Fruit fly (Drosophila melanogaster) whole organism, prepupa: Measurements from ENCODE around the gene CG5126.

ENCODE experiments used
- Blimp-1 ChIP-seq: fragments of 200-800 bp; sonication (Bioruptor generic); optimal IDR thresholded peaks from 3 replicates; lab custom pipeline; 2017; ENCODE audit warnings: missing biosample characterization, missing genetic modification characterization, mild to moderate bottlenecking, moderate library complexity, missing genetic modification reagents
- CG10669 ChIP-seq: fragments of 200-800 bp; sonication (Bioruptor generic); optimal IDR thresholded peaks from 3 replicates; lab custom pipeline; 2018; ENCODE audit warnings: missing biosample characterization, mild to moderate bottlenecking, missing genetic modification characterization, moderate library complexity
- CG31627 ChIP-seq: fragments of 200-800 bp; sonication (Bioruptor generic); optimal IDR thresholded peaks from 3 replicates; lab custom pipeline; 2016; ENCODE audit warnings: missing biosample characterization, missing genetic modification characterization
- CG6163 ChIP-seq: fragments of 200-800 bp; sonication (Bioruptor generic); IDR thresholded peaks from 3 replicates; pipeline ENCODE4 v1.3.6; 2022; ENCODE audit warnings: missing biosample characterization, missing genetic modification characterization
- CG9139 ChIP-seq: fragments of 200-800 bp; sonication (Bioruptor generic); optimal IDR thresholded peaks from 3 replicates; lab custom pipeline; 2017; ENCODE audit warnings: missing biosample characterization, mild to moderate bottlenecking, missing genetic modification characterization
- Ets21C ChIP-seq: fragments of 200-800 bp; sonication (Bioruptor generic); optimal IDR thresholded peaks from 3 replicates; lab custom pipeline; 2016; ENCODE audit warnings: missing biosample characterization, missing genetic modification characterization
- Hr38 ChIP-seq: sonication (Bioruptor generic); optimal IDR thresholded peaks from 2 replicates; lab custom pipeline; 2016; ENCODE audit warnings: missing biosample characterization, missing genetic modification characterization
- Lpt ChIP-seq: fragments of 200-800 bp; sonication (Bioruptor generic); optimal IDR thresholded peaks from 3 replicates; lab custom pipeline; 2016; ENCODE audit warnings: missing biosample characterization, missing genetic modification characterization
- achi ChIP-seq: fragments of 200-800 bp; sonication (Bioruptor generic); optimal IDR thresholded peaks from 3 replicates; lab custom pipeline; 2016; ENCODE audit warnings: missing biosample characterization, missing genetic modification characterization
- acj6 ChIP-seq: fragments of 200-800 bp; sonication (Bioruptor generic); optimal IDR thresholded peaks from 3 replicates; lab custom pipeline; 2016; ENCODE audit warnings: missing biosample characterization, missing genetic modification characterization
- eg ChIP-seq: fragments of 200-800 bp; sonication (Bioruptor generic); IDR thresholded peaks from 3 replicates; pipeline ENCODE4 v1.3.6; 2022; ENCODE audit warnings: missing biosample characterization, missing genetic modification characterization

DNA sequence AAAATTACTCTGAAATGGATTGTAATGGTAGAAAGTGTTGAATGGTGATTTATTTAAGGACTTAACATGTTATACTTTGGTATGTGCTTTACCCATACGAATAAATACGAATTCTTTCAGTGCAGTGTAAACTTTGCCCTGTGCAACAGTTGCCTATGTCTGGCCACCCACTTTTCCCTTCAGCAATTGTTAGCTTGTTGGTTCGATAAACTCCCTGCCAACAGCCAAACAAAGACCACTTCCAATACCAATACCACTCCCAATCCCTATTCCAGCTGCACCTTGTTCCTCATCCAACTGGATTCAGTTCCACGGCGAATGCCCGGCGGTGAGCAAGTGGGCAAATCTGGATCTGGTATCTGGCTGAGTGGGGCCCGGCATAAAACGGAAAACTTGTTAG, 20.1 kb upstream of the CG5126 start, which contains the start of gene CG14342:
- TF ChIP-seq eg (GFP tag; lab: Robert Waterston, UW) (0 out of 3 replicates have a peak, but pooled peaks have one; percentile 12), Hr38 (no peak), CG9139 (GFP tag; lab: Kevin White, UChicago) (no peak), Blimp-1 (GFP tag; lab: Kevin White, UChicago) (no peak), Lpt (GFP tag; lab: Kevin White, UChicago) (no peak), achi (no peak), Ets21C (no peak), acj6 (GFP tag; lab: Kevin White, UChicago) (no peak), CG31627 (no peak), CG10669 (GFP tag; lab: Kevin White, UChicago) (no peak), CG6163 (GFP tag; lab: Robert Waterston, UW) (no peak)
